Worm (Caenorhabditis elegans) whole organism, early embryonic: ENCODE data around the gene K12H6.8.
"Not testable (repeated sequence)": the region's sequence is repeated elsewhere in the genome, so short reads cannot be mapped to it uniquely, and the experiment has no call there.

Experiments used
- B0310.2 ChIP-seq: sonication (generic microtip); optimal IDR thresholded peaks from 2 replicates; lab custom pipeline; 2016; ENCODE audit warnings: mild to moderate bottlenecking, missing genetic modification characterization, missing compliant biosample characterization
- F13C5.2 ChIP-seq: sonication (generic microtip); optimal IDR thresholded peaks from 2 replicates; lab custom pipeline; 2017; ENCODE audit warnings: mild to moderate bottlenecking, missing genetic modification characterization, inconsistent platforms, missing compliant biosample characterization
- aly-1 ChIP-seq: sonication (generic microtip); optimal IDR thresholded peaks from 2 replicates; lab custom pipeline; 2016; ENCODE audit warnings: missing genetic modification characterization, missing compliant biosample characterization
- ama-1 ChIP-seq: fragments of 150-350 bp; optimal IDR thresholded peaks from 2 replicates; lab custom pipeline; 2014
- ceh-13 ChIP-seq: fragments of 200-800 bp; sonication (Bioruptor generic); optimal IDR thresholded peaks from 2 replicates; lab custom pipeline; 2018; ENCODE audit warnings: mild to moderate bottlenecking, missing genetic modification characterization, missing compliant biosample characterization
- ceh-36 ChIP-seq: sonication (generic microtip); optimal IDR thresholded peaks from 2 replicates; lab custom pipeline; 2016; ENCODE audit warnings: missing genetic modification characterization, inconsistent platforms, missing compliant biosample characterization
- ets-7 ChIP-seq: sonication (generic microtip); optimal IDR thresholded peaks from 2 replicates; lab custom pipeline; 2016; ENCODE audit warnings: missing genotype, missing genetic modification characterization, missing compliant biosample characterization
- flt-1 ChIP-seq: fragments of 200-800 bp; sonication (Bioruptor generic); IDR thresholded peaks from 2 replicates; pipeline ENCODE4 v1.3.6; 2022; ENCODE audit warnings: missing genetic modification characterization, missing compliant biosample characterization
- hmbx-1 ChIP-seq: sonication (generic microtip); optimal IDR thresholded peaks from 2 replicates; lab custom pipeline; 2016; ENCODE audit warnings: mild to moderate bottlenecking, missing genetic modification characterization, missing compliant biosample characterization
- hmg-4 ChIP-seq: fragments of 200-800 bp; sonication (Bioruptor generic); optimal IDR thresholded peaks from 2 replicates; lab custom pipeline; 2018; ENCODE audit warnings: mild to moderate bottlenecking, missing genetic modification characterization, missing compliant biosample characterization
- hnd-1 ChIP-seq: sonication (generic microtip); optimal IDR thresholded peaks from 2 replicates; lab custom pipeline; 2016; ENCODE audit warnings: missing genetic modification characterization, missing compliant biosample characterization
- pes-1 ChIP-seq: fragments of 200-800 bp; sonication (Bioruptor generic); IDR thresholded peaks from 2 replicates; pipeline ENCODE4 v1.3.6; 2022; ENCODE audit warnings: missing genetic modification reagents, missing genetic modification characterization, missing compliant biosample characterization
- scrt-1 ChIP-seq: fragments of 200-800 bp; sonication (Bioruptor generic); IDR thresholded peaks from 2 replicates; pipeline ENCODE4 v1.3.6; 2022; ENCODE audit warnings: missing genetic modification characterization, missing compliant biosample characterization
- sea-1 ChIP-seq: fragments of 200-800 bp; sonication (Bioruptor generic); conservative IDR thresholded peaks from 2 replicates; pipeline ENCODE4 v1.3.6; 2022; ENCODE audit warnings: missing genetic modification characterization, missing compliant biosample characterization
- tbx-11 ChIP-seq: fragments of 200-800 bp; sonication (Bioruptor generic); IDR thresholded peaks from 2 replicates; pipeline ENCODE4 v1.3.6; 2022; ENCODE audit warnings: missing genetic modification characterization, missing compliant biosample characterization
- tbx-37 ChIP-seq: fragments of 200-800 bp; sonication (Bioruptor generic); conservative IDR thresholded peaks from 2 replicates; pipeline ENCODE4 v1.3.6; 2022; ENCODE audit warnings: missing genetic modification reagents, missing genetic modification characterization, missing compliant biosample characterization
- tra-4 ChIP-seq: sonication (generic microtip); optimal IDR thresholded peaks from 2 replicates; lab custom pipeline; 2017; ENCODE audit warnings: missing genetic modification characterization, missing compliant biosample characterization

K12H6.8 gene

DNA sequence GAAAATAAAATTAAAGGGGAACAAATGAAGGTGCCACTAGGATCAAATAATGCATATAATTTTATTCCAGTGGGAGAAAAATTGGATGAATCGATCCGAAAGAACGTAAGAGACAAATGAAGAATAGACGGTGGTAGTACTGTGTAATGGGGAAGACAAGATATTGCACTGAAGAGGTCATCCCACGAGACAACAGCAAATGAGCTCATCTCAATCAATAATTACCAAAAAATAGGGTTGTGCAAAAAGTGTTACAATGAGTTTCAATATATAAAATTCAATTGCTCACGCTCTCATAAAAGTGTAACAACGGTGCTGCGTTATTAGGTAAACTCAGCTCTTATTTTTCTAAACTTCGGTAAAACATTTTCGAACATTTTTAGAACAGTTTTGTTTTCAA, 9.2 kb downstream of the K12H6.8 start, which contains the start of gene K12H6.7:
K12H6.7 (minus strand) TSS at position 101 of the 400 bp plus-strand sequence.
- no peak for TF ChIP-seq hnd-1
- no peak for TF ChIP-seq tbx-11
- no peak for TF ChIP-seq hmg-4 (GFP tag; lab: Kevin White, UChicago)
- TF ChIP-seq ceh-36 (tag; lab: Kevin White, UChicago), result no peak
- no peak for TF ChIP-seq aly-1 (tag; lab: Kevin White, UChicago)
- TF ChIP-seq ceh-13, result no peak
- TF ChIP-seq ama-1 (lab: Kevin White, UChicago), result no peak
- no peak for TF ChIP-seq B0310.2
- TF ChIP-seq hmbx-1 (tag; lab: Kevin White, UChicago), result no peak
- TF ChIP-seq pes-1, result no peak
- no peak for TF ChIP-seq tra-4 (tag; lab: Kevin White, UChicago)
- TF ChIP-seq sea-1 (GFP tag; lab: Robert Waterston, UW), result no peak
- no peak for TF ChIP-seq F13C5.2 (tag; lab: Kevin White, UChicago)
- TF ChIP-seq scrt-1 (GFP tag; lab: Robert Waterston, UW), result no peak

DNA sequence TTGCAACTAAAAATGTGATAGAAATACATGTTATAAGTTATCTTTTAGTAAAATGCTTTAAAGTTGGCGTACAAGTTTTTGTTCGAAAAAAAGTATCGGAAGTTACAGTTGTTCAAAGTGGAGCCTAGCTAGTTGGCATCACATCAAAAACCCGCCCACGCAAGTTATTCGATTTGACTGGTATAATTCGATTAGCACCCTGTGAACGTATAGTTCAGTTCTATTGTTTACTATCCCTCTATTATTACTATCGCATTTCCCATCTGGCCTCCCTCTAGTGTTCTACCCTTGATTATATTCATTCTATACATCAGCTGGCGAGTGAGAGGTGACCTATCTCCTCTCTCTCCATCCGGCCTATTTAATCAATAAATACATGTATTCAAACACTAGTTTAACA, 11.3 kb downstream of the K12H6.8 start, which contains the start of gene Y110A2AL.4:
Y110A2AL.4 (plus strand) TSS at position 301 of the 400 bp plus-strand sequence.
- not testable (repeated sequence) for TF ChIP-seq ceh-13; aly-1 (tag; lab: Kevin White, UChicago); hmbx-1 (tag; lab: Kevin White, UChicago)

DNA sequence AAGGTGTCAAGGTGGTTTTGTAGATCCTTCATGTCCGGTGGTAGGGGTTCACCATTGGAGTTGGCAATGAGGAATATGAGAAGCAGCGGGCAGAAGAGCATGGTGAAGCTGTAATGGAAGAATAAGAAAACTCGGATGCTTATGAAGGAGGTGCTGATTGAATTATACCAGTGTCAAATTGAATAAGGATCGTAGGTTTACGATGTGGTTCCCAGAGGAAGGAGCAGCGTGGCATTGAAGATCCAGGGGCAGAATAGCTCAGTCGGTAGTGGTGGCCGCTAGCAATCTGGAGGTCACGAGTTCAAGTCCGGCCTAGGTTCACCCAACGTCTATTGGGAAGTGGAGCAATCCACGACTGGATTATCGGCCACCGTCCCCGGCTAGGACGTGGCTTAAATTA, 13.8 kb downstream of the K12H6.8 start, which contains the start of gene Y110A2AL.6:
Y110A2AL.6 (minus strand) TSS at position 101 of the 400 bp plus-strand sequence.
- TF ChIP-seq hnd-1 (no peak), tra-4 (tag; lab: Kevin White, UChicago) (no peak), ama-1 (lab: Kevin White, UChicago) (no peak), sea-1 (GFP tag; lab: Robert Waterston, UW) (no peak), scrt-1 (GFP tag; lab: Robert Waterston, UW) (no peak), B0310.2 (no peak), tbx-11 (no peak), hmg-4 (GFP tag; lab: Kevin White, UChicago) (no peak), aly-1 (tag; lab: Kevin White, UChicago) (no peak), ceh-36 (tag; lab: Kevin White, UChicago) (no peak), ets-7 (tag; lab: Kevin White, UChicago) (no peak), ceh-13 (no peak), flt-1 (GFP tag; lab: Robert Waterston, UW) (no peak), F13C5.2 (tag; lab: Kevin White, UChicago) (no peak), tbx-37 (GFP tag; lab: Robert Waterston, UW) (no peak), pes-1 (no peak)

DNA sequence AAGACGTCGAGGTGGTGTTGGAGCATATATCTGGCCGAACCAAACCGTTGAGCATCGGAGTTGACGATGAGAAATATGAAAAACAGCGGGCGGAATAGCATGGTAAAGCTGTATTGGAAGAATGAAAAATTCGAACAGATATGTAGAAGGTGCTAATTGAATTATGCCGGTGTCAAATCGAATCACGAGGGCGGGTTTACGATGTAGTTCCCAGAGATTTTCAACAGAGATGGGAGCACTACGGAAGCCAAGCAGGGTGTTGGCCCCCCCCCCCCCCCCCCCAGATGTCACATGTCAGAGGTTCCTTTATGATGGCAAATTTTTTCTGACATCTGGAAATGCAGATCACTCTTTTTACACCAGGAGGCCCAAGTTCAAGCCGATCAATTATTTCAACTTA, 15.4 kb downstream of the K12H6.8 start, which contains the start of gene Y110A2AL.7:
Y110A2AL.7 (minus strand) TSS at position 101 of the 400 bp plus-strand sequence.
- no peak for TF ChIP-seq ets-7 (tag; lab: Kevin White, UChicago)
- TF ChIP-seq aly-1 (tag; lab: Kevin White, UChicago), result no peak

DNA sequence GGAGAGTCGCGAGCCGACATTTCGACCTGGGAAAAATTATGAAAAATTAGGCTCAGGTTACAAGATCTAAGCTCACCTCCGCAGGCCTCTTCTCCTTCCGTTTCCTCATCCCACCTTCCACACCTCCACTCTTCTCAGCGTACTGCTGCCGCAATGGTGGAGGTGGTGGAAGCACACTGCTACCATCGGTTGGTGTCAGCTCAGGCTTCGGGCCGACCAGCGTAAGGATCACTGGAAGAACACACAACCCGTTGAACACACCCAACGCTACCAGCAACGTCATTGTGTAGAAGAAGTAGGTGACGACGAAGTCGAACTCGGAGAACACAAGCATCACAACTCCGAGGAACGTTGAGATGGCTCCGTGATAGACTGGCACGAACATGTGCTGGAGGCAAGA, 18.0 kb downstream of the K12H6.8 start:
- no peak for TF ChIP-seq flt-1 (GFP tag; lab: Robert Waterston, UW)
- no peak for TF ChIP-seq tra-4 (tag; lab: Kevin White, UChicago)
- TF ChIP-seq aly-1 (tag; lab: Kevin White, UChicago), result no peak
- no peak for TF ChIP-seq F13C5.2 (tag; lab: Kevin White, UChicago)

DNA sequence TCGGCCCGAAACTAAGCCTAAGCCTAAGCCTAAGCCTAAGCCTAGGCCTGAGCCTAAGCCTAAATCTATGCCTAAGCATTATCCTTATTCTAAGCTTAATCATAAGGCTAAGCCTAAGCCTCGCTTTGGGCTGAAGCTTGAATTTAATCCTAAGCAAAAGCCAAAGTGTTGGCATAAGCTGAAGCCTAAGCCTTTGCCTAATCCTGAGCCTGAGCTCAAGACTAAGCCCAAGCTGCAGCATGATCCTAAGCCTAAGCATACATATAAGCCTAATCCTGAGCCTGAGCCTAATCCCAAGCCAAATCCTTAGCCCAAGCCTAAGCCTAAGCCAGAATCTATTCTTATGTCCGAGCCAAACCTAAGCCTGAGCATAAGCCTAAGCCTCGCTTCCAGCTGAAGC, 18.9 kb downstream of the K12H6.8 start:
- TF ChIP-seq F13C5.2 (tag; lab: Kevin White, UChicago) (no peak), ceh-36 (tag; lab: Kevin White, UChicago) (peak; percentile 91)

DNA sequence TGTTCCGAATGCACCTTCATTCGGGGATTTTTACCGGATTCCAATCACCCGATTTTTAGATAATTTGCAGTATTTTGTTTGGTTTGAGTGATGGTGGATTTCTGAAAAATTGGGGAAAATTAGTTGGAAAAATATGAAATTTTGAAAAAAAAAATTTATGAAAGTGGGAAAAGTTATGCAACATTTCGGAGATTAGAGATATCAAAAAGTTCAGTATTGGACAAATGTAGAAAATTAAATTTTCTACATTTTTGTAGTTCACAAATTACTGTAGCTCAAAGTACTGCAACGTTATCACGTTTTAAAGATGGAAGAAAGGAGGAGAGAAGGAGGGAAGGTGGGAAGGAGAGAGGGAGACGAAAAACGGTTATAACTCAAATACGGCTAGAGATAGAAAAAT, 24.8 kb downstream of the K12H6.8 start, which contains the start of gene ptc-3:
ptc-3 (minus strand) TSS at position 101 of the 400 bp plus-strand sequence.
- no peak for TF ChIP-seq pes-1
- no peak for TF ChIP-seq F13C5.2 (tag; lab: Kevin White, UChicago)
- TF ChIP-seq sea-1 (GFP tag; lab: Robert Waterston, UW), result no peak
- no peak for TF ChIP-seq B0310.2
- no peak for TF ChIP-seq hnd-1
- no peak for TF ChIP-seq aly-1 (tag; lab: Kevin White, UChicago)
- TF ChIP-seq ceh-36 (tag; lab: Kevin White, UChicago), result no peak
- no peak for TF ChIP-seq ceh-13
- no peak for TF ChIP-seq hmg-4 (GFP tag; lab: Kevin White, UChicago)

DNA sequence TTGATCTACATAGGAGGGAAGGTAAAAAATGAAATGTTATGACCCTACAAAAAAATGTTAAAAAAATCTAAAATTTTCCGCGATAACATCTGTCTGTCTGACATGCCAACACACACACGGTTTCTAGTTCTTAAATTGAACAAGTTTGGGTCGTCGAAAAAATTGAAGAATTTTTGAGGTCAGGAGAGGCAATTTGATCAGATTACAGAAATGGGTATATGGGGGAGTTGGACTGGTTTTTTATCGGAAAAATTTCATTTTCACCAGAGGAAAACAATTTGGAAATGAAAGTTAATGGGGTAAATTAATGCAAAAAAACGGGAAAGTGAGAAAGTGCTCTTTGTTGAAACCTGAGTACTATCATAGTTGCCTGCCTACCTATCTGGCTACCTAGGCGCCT, 26.1 kb downstream of the K12H6.8 start:
- TF ChIP-seq F13C5.2 (tag; lab: Kevin White, UChicago) (no peak), hnd-1 (no peak), scrt-1 (GFP tag; lab: Robert Waterston, UW) (no peak), B0310.2 (no peak), aly-1 (tag; lab: Kevin White, UChicago) (no peak), hmg-4 (GFP tag; lab: Kevin White, UChicago) (no peak), ets-7 (tag; lab: Kevin White, UChicago) (no peak), flt-1 (GFP tag; lab: Robert Waterston, UW) (no peak), sea-1 (GFP tag; lab: Robert Waterston, UW) (no peak), ceh-36 (tag; lab: Kevin White, UChicago) (no peak), ama-1 (lab: Kevin White, UChicago) (no peak), hmbx-1 (tag; lab: Kevin White, UChicago) (no peak), ceh-13 (no peak), tbx-37 (GFP tag; lab: Robert Waterston, UW) (no peak), tbx-11 (no peak), pes-1 (no peak), tra-4 (tag; lab: Kevin White, UChicago) (no peak)
